Fruit fly (Drosophila melanogaster): ENCODE results near the gene Rop.

Gene Rop

DNA sequence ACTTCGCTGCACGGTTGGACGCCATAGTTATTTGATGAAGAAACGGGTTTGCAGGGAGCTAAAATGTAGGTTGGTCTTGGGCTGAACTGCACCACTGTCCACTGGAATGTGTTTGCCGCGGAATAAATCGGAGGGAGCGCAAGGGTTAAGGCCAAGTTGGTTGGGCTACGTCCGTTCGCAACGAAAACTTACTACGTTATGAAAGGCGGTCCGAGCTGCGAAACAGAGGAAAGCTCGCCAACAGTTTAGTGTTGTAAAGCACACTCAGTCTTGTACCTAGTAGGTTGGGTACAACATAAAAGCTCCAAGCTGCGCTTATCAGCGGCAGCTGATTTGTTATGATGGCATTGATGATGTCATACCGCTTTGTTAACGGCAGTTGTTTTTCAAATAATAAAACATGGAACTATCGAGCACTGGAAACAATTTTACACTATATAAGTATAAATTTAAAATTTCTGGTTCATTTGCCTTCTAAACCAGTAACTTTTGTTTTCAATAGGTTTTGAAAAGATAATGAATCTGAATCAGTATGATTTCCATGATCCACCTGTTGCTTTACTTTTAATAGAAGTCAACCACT lies 16.5 kb downstream of the Rop start, which contains the start of gene Chd64:
TSS of gene Chd64 (minus strand) at position 204 of the 583 bp plus-strand sequence.
- no peak for TF ChIP-seq CG8478 (optimal IDR thresholded peaks at IDR 0.05)
- no peak for TF ChIP-seq usp (GFP tag; optimal IDR thresholded peaks at IDR 0.05)
- no peak for TF ChIP-seq Dll (optimal IDR thresholded peaks at IDR 0.05)
- no peak for TF ChIP-seq pan (optimal IDR thresholded peaks at IDR 0.05)
- TF ChIP-seq EcR (GFP tag; optimal IDR thresholded peaks at IDR 0.05): no peak
- no peak for TF ChIP-seq psq (optimal IDR thresholded peaks at IDR 0.05)

- TF ChIP-seq CG8478 (optimal IDR thresholded peaks at IDR 0.05): no peak
- TF ChIP-seq EcR (GFP tag; optimal IDR thresholded peaks at IDR 0.05): no peak
- no peak for TF ChIP-seq pan (optimal IDR thresholded peaks at IDR 0.05)
- no peak for TF ChIP-seq psq (optimal IDR thresholded peaks at IDR 0.05)
- no peak for TF ChIP-seq Dll (optimal IDR thresholded peaks at IDR 0.05)
- no peak for TF ChIP-seq usp (GFP tag; optimal IDR thresholded peaks at IDR 0.05)
Observed at dm6 chr3L:4121589-4121988, 17.2 kb downstream of the Rop start.

- no peak for TF ChIP-seq CG8478 (optimal IDR thresholded peaks at IDR 0.05)
- TF ChIP-seq pan (optimal IDR thresholded peaks at IDR 0.05): no peak
- TF ChIP-seq usp (GFP tag; optimal IDR thresholded peaks at IDR 0.05): no peak
- no peak for TF ChIP-seq psq (optimal IDR thresholded peaks at IDR 0.05)
- TF ChIP-seq EcR (GFP tag; optimal IDR thresholded peaks at IDR 0.05): no peak
- TF ChIP-seq Dll (optimal IDR thresholded peaks at IDR 0.05): no peak
Observed at dm6 chr3L:4120358-4121349, 18.1 kb downstream of the Rop start.

- TF ChIP-seq Dll (optimal IDR thresholded peaks at IDR 0.05): no peak
- no peak for TF ChIP-seq pan (optimal IDR thresholded peaks at IDR 0.05)
- TF ChIP-seq usp (GFP tag; optimal IDR thresholded peaks at IDR 0.05): no peak
- TF ChIP-seq EcR (GFP tag; optimal IDR thresholded peaks at IDR 0.05): no peak
Observed at dm6 chr3L:4119636-4120357, 19.0 kb downstream of the Rop start.

DNA sequence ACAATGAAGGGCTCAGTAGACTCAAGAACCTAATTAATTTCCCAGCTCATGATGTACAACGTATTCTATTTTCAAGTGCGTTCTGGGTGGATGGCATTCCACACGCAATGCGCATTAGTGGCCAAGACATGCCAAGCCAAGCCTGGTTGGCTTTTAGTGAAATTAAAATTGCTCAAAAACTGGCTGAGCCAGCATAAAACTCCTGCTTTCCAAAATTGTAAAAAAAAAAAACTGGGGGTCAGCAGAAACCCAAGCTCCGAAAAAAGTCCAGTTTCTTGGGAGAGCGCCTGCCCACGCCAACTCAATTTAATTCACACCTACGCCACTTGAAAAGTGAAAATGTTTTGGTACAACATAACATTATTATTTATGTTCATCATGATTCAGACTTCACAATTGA lies 20.5 kb downstream of the Rop start:
- TF ChIP-seq psq (optimal IDR thresholded peaks at IDR 0.05): no peak

dm6 chr3L:4117493-4117892 lies 21.3 kb downstream of the Rop start:
- TF ChIP-seq usp (GFP tag; optimal IDR thresholded peaks at IDR 0.05) (no peak), CG8478 (optimal IDR thresholded peaks at IDR 0.05) (no peak), pan (optimal IDR thresholded peaks at IDR 0.05) (no peak), EcR (GFP tag; optimal IDR thresholded peaks at IDR 0.05) (no peak), Dll (optimal IDR thresholded peaks at IDR 0.05) (no peak)

DNA sequence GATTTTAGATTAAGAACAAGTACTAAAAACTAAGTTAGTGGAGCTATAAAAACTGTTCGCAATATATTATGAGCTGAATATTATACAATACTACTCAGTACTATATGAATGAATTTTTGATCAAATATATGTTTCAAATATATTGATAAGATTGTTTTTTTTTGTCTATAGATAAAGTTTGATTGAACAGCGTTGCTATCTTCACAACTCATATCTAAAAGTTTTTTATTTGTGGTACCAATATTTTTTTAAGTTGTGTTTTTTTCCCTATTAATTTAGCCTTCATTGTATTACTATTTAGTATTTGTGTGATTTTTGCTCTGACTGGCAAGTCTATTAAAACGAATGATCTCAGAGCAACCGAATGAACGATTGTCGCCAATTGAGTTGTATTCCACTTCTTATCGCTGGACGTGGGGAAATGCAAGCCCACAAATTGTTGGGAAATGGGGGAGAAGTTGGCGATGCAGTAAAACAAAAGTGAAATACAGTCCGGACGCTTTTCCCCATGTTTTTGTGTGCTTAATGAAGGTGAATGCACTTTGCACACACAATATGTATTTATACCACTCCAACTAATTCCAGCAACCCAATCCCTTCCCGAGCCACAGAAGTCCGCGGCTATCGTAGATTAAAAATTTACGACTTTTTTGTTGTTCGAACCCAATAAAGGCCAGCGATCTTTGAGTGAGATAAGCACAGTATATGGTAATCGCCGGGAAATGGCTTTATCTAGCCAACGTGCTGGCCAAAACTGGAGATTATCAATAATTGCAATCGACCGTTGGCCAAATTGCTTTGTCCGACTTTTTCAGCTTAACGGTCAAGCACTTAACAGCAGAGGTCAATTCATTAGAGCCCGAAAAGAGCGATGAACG lies 22.1 kb downstream of the Rop start:
- no peak for TF ChIP-seq CG8478 (optimal IDR thresholded peaks at IDR 0.05)
- no peak for TF ChIP-seq pan (optimal IDR thresholded peaks at IDR 0.05)
- no peak for TF ChIP-seq usp (GFP tag; optimal IDR thresholded peaks at IDR 0.05)
- TF ChIP-seq Dll (optimal IDR thresholded peaks at IDR 0.05): no peak
- no peak for TF ChIP-seq psq (optimal IDR thresholded peaks at IDR 0.05)
- TF ChIP-seq EcR (GFP tag; optimal IDR thresholded peaks at IDR 0.05): no peak

- no peak for TF ChIP-seq CG8478 (optimal IDR thresholded peaks at IDR 0.05)
Observed at dm6 chr3L:4115701-4116100, 23.1 kb downstream of the Rop start.

- TF ChIP-seq psq (optimal IDR thresholded peaks at IDR 0.05) (no peak), pan (optimal IDR thresholded peaks at IDR 0.05) (no peak)
Observed at dm6 chr3L:4115107-4115506, 23.7 kb downstream of the Rop start.

DNA sequence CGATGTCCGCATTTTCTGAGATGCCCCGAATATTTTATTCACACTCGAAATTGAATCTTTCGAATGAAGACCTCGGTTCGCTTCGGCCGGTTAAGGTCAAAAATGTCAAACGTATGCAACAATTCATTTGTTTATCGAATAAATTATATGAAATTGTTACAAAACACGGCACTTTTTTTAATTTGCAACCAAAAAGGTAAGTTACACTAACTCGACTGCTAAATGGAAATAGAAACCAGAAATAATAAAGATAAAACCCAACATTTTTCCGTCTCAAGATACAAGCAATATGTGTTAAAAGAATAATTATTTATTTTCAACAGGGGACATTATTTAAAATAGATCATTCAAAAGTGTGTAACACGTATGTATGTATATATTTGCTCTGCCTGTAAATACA lies 24.8 kb downstream of the Rop start:
- no peak for TF ChIP-seq Dll (optimal IDR thresholded peaks at IDR 0.05)
- TF ChIP-seq usp (GFP tag; optimal IDR thresholded peaks at IDR 0.05): no peak
- TF ChIP-seq psq (optimal IDR thresholded peaks at IDR 0.05): no peak
- TF ChIP-seq EcR (GFP tag; optimal IDR thresholded peaks at IDR 0.05): no peak
- no peak for TF ChIP-seq CG8478 (optimal IDR thresholded peaks at IDR 0.05)
- no peak for TF ChIP-seq pan (optimal IDR thresholded peaks at IDR 0.05)

- no peak for TF ChIP-seq Dll (optimal IDR thresholded peaks at IDR 0.05)
- no peak for TF ChIP-seq usp (GFP tag; optimal IDR thresholded peaks at IDR 0.05)
- TF ChIP-seq psq (optimal IDR thresholded peaks at IDR 0.05): no peak
- no peak for TF ChIP-seq CG8478 (optimal IDR thresholded peaks at IDR 0.05)
Observed at dm6 chr3L:4110212-4110611, 28.6 kb downstream of the Rop start.

All from whole organism.